Fruit fly (Drosophila melanogaster) whole organism, embryonic: ENCODE results near the gene Atg12.
A peak's percentile ranks its signal among the peaks of the same experiment; 100 is the strongest.

Source experiments
- BEAF-32 ChIP-seq: fragments of 200-800 bp; sonication (Bioruptor generic); optimal IDR thresholded peaks from 3 replicates; lab custom pipeline; 2017; ENCODE audit warnings: missing biosample characterization, missing genetic modification characterization, mild to moderate bottlenecking, moderate library complexity, missing genetic modification reagents
- CG10209 ChIP-seq: fragments of 200-800 bp; sonication (Bioruptor generic); optimal IDR thresholded peaks from 3 replicates; lab custom pipeline; 2017; ENCODE audit warnings: missing biosample characterization, mild to moderate bottlenecking, missing genetic modification characterization, missing genetic modification reagents
- CG13775 ChIP-seq: fragments of 200-800 bp; sonication (Bioruptor generic); optimal IDR thresholded peaks from 3 replicates; lab custom pipeline; 2017; ENCODE audit warnings: missing biosample characterization, mild to moderate bottlenecking, missing genetic modification characterization
- CG14710 ChIP-seq: fragments of 200-800 bp; sonication (Bioruptor generic); optimal IDR thresholded peaks from 3 replicates; lab custom pipeline; 2019; ENCODE audit warnings: missing biosample characterization, mild to moderate bottlenecking, missing genetic modification characterization, moderate library complexity
- CG15011 ChIP-seq: fragments of 200-800 bp; sonication (Bioruptor generic); optimal IDR thresholded peaks from 3 replicates; lab custom pipeline; 2018; ENCODE audit warnings: missing biosample characterization, mild to moderate bottlenecking, missing genetic modification characterization
- CG15479 ChIP-seq: fragments of 200-800 bp; sonication (Bioruptor generic); optimal IDR thresholded peaks from 3 replicates; lab custom pipeline; 2019; ENCODE audit warnings: missing biosample characterization, mild to moderate bottlenecking, missing genetic modification characterization, moderate library complexity
- CG15696 ChIP-seq: fragments of 200-800 bp; sonication (Bioruptor generic); optimal IDR thresholded peaks from 2 replicates; lab custom pipeline; 2019; ENCODE audit warnings: missing biosample characterization, mild to moderate bottlenecking, missing genetic modification characterization, moderate library complexity
- CG17328 ChIP-seq: fragments of 200-800 bp; sonication (Bioruptor generic); IDR thresholded peaks from 2 replicates; pipeline ENCODE4 v1.3.6; 2022; ENCODE audit warnings: missing biosample characterization, missing genetic modification characterization
- CG17361 ChIP-seq: fragments of 200-800 bp; sonication (Bioruptor generic); IDR thresholded peaks from 3 replicates; pipeline ENCODE4 v1.3.6; 2022; ENCODE audit warnings: missing biosample characterization, missing genetic modification characterization
- CG17568 ChIP-seq: fragments of 200-800 bp; sonication (Bioruptor generic); optimal IDR thresholded peaks from 2 replicates; lab custom pipeline; 2018; ENCODE audit warnings: missing biosample characterization, mild to moderate bottlenecking, missing genetic modification characterization, moderate library complexity
- CG30403 ChIP-seq: fragments of 200-800 bp; sonication (Bioruptor generic); optimal IDR thresholded peaks from 3 replicates; lab custom pipeline; 2016; ENCODE audit warnings: missing biosample characterization, missing genetic modification characterization
- CG31441 ChIP-seq: fragments of 200-800 bp; sonication (Bioruptor generic); IDR thresholded peaks from 2 replicates; pipeline ENCODE4 v1.3.6; 2022; ENCODE audit warnings: missing biosample characterization, missing genetic modification characterization
- CG32767 ChIP-seq: fragments of 200-800 bp; sonication (Bioruptor generic); IDR thresholded peaks from 2 replicates; pipeline ENCODE4 v1.3.6; 2022; ENCODE audit warnings: missing biosample characterization, missing genetic modification characterization
- CG6689 ChIP-seq: fragments of 200-800 bp; sonication (Bioruptor generic); IDR thresholded peaks from 2 replicates; pipeline ENCODE4 v1.3.6; 2022; ENCODE audit warnings: missing biosample characterization, missing genetic modification characterization
- CG7963 ChIP-seq: fragments of 200-800 bp; sonication (Bioruptor generic); IDR thresholded peaks from 3 replicates; pipeline ENCODE4 v1.3.6; 2022; ENCODE audit warnings: missing biosample characterization, missing genetic modification characterization; ENCODE audit not compliant: partially characterized antibody
- CG8359 ChIP-seq: fragments of 200-800 bp; sonication (Bioruptor generic); optimal IDR thresholded peaks from 2 replicates; lab custom pipeline; 2017; ENCODE audit warnings: missing biosample characterization, mild to moderate bottlenecking, missing genetic modification characterization, borderline replicate concordance
- CG8388 ChIP-seq: fragments of 200-800 bp; sonication (Bioruptor generic); optimal IDR thresholded peaks from 2 replicates; lab custom pipeline; 2019; ENCODE audit warnings: missing biosample characterization, mild to moderate bottlenecking, missing genetic modification characterization, moderate library complexity
- CG8765 ChIP-seq: fragments of 200-800 bp; sonication (Bioruptor generic); IDR thresholded peaks from 2 replicates; pipeline ENCODE4 v1.3.6; 2022; ENCODE audit warnings: missing biosample characterization, missing genetic modification characterization
- CG9727 ChIP-seq: fragments of 200-800 bp; sonication (Bioruptor generic); optimal IDR thresholded peaks from 3 replicates; lab custom pipeline; 2017; ENCODE audit warnings: missing biosample characterization, mild to moderate bottlenecking, missing genetic modification characterization
- CoRest ChIP-seq: fragments of 200-800 bp; sonication (Bioruptor generic); optimal IDR thresholded peaks from 3 replicates; lab custom pipeline; 2018; ENCODE audit warnings: missing biosample characterization, mild to moderate bottlenecking, missing genetic modification characterization, moderate library complexity
- Fer3 ChIP-seq: fragments of 200-800 bp; sonication (Bioruptor generic); optimal IDR thresholded peaks from 2 replicates; lab custom pipeline; 2018; ENCODE audit warnings: missing biosample characterization, mild to moderate bottlenecking, missing genetic modification characterization, moderate library complexity
- HLHmδ ChIP-seq: fragments of 200-800 bp; sonication (Bioruptor generic); optimal IDR thresholded peaks from 2 replicates; lab custom pipeline; 2018; ENCODE audit warnings: missing biosample characterization, mild to moderate bottlenecking, missing genetic modification characterization, moderate library complexity
- Hr3 ChIP-seq: fragments of 200-800 bp; sonication (Bioruptor generic); optimal IDR thresholded peaks from 3 replicates; lab custom pipeline; 2016; ENCODE audit warnings: missing biosample characterization, missing genetic modification characterization
- Hr51 ChIP-seq, 2 experiments: fragments of 200-800 bp; sonication (Bioruptor generic); optimal IDR thresholded peaks; 2 replicates in 1 of 2; 3 replicates in 1 of 2; lab custom pipeline; 2016 to 2018; ENCODE audit warnings: missing biosample characterization in 2 of 2, missing genetic modification characterization in 2 of 2, mild to moderate bottlenecking in 1 of 2, moderate library complexity in 1 of 2
- Kr ChIP-seq: fragments of 200-800 bp; sonication (Bioruptor generic); optimal IDR thresholded peaks from 2 replicates; lab custom pipeline; 2017; ENCODE audit warnings: missing biosample characterization, mild to moderate bottlenecking, missing genetic modification characterization
- Nf-YB ChIP-seq: fragments of 200-800 bp; sonication (Bioruptor generic); optimal IDR thresholded peaks from 3 replicates; lab custom pipeline; 2019; ENCODE audit warnings: missing biosample characterization, mild to moderate bottlenecking, missing genetic modification characterization, moderate library complexity
- Nf-YC ChIP-seq: fragments of 200-800 bp; optimal IDR thresholded peaks from 3 replicates; lab custom pipeline; 2019; ENCODE audit warnings: missing biosample characterization, mild to moderate bottlenecking, missing genetic modification characterization, moderate library complexity
- Optix ChIP-seq: fragments of 200-800 bp; sonication (Bioruptor generic); IDR thresholded peaks from 3 replicates; pipeline ENCODE4 v1.3.6; 2022; ENCODE audit warnings: missing biosample characterization, missing genetic modification characterization
- Poxn ChIP-seq: fragments of 200-800 bp; sonication (Bioruptor generic); IDR thresholded peaks from 2 replicates; pipeline ENCODE4 v1.3.6; 2022; ENCODE audit warnings: missing biosample characterization, missing genetic modification characterization
- Ptx1 ChIP-seq: fragments of 200-800 bp; sonication (Bioruptor generic); IDR thresholded peaks from 2 replicates; pipeline ENCODE4 v1.3.6; 2022; ENCODE audit warnings: missing biosample characterization, missing genetic modification characterization
- Tbp ChIP-seq: fragments of >200 bp; optimal IDR thresholded peaks from 2 replicates; lab custom pipeline; 2018; ENCODE audit warnings: missing biosample characterization, missing genetic modification characterization
- bsh ChIP-seq, 2 experiments: fragments of 200-800 bp; sonication (Bioruptor generic); optimal IDR thresholded peaks; 2 replicates each; lab custom pipeline; 2017 to 2018; ENCODE audit warnings: mild to moderate bottlenecking in 2 of 2, missing biosample characterization in 2 of 2, missing genetic modification characterization in 2 of 2, moderate library complexity in 1 of 2
- ci ChIP-seq: fragments of 200-800 bp; sonication (Bioruptor generic); IDR thresholded peaks from 3 replicates; pipeline ENCODE4 v1.3.6; 2022; ENCODE audit warnings: missing biosample characterization, missing genetic modification characterization
- crp ChIP-seq, 2 experiments: fragments of 200-800 bp; sonication (Bioruptor generic); optimal IDR thresholded peaks; 2 replicates in 1 of 2; 3 replicates in 1 of 2; lab custom pipeline; 2017; ENCODE audit warnings: missing biosample characterization in 2 of 2, missing genetic modification characterization in 2 of 2, mild to moderate bottlenecking in 1 of 2, moderate library complexity in 1 of 2
- gem ChIP-seq: fragments of 200-800 bp; sonication (Bioruptor generic); optimal IDR thresholded peaks from 2 replicates; lab custom pipeline; 2019; ENCODE audit warnings: missing biosample characterization, mild to moderate bottlenecking, missing genetic modification characterization, moderate library complexity
- ken ChIP-seq: fragments of 200-800 bp; sonication (Bioruptor generic); IDR thresholded peaks from 3 replicates; pipeline ENCODE4 v1.3.6; 2022; ENCODE audit warnings: missing biosample characterization, missing genetic modification characterization
- lab ChIP-seq: fragments of 200-800 bp; sonication (Bioruptor generic); optimal IDR thresholded peaks from 3 replicates; lab custom pipeline; 2017; ENCODE audit warnings: missing biosample characterization, missing genetic modification characterization, mild to moderate bottlenecking, moderate library complexity, missing genetic modification reagents
- ro ChIP-seq: fragments of 200-800 bp; sonication (Bioruptor generic); IDR thresholded peaks from 2 replicates; pipeline ENCODE4 v1.3.6; 2022; ENCODE audit warnings: missing biosample characterization, missing genetic modification characterization
- row ChIP-seq: fragments of 200-800 bp; sonication (Bioruptor generic); IDR thresholded peaks from 3 replicates; pipeline ENCODE4 v1.3.6; 2022; ENCODE audit warnings: missing biosample characterization, missing genetic modification characterization
- sr ChIP-seq: fragments of 200-800 bp; sonication (Bioruptor generic); IDR thresholded peaks from 3 replicates; pipeline ENCODE4 v1.3.6; 2022; ENCODE audit warnings: missing biosample characterization, missing genetic modification characterization
- tio ChIP-seq: fragments of 200-800 bp; sonication (Bioruptor generic); optimal IDR thresholded peaks from 2 replicates; lab custom pipeline; 2017; ENCODE audit warnings: missing biosample characterization, missing genetic modification characterization, inconsistent platforms
- trem ChIP-seq: fragments of 200-800 bp; optimal IDR thresholded peaks from 3 replicates; lab custom pipeline; 2019; ENCODE audit warnings: missing biosample characterization, mild to moderate bottlenecking, missing genetic modification characterization, moderate library complexity
- vvl ChIP-seq: fragments of 200-800 bp; sonication (Bioruptor generic); IDR thresholded peaks from 2 replicates; pipeline ENCODE4 v1.3.6; 2022; ENCODE audit warnings: missing biosample characterization, missing genetic modification characterization
- zen ChIP-seq: fragments of 200-800 bp; sonication (Bioruptor generic); optimal IDR thresholded peaks from 3 replicates; lab custom pipeline; 2018; ENCODE audit warnings: missing biosample characterization, mild to moderate bottlenecking, missing genetic modification characterization, moderate library complexity

Atg12 gene

DNA sequence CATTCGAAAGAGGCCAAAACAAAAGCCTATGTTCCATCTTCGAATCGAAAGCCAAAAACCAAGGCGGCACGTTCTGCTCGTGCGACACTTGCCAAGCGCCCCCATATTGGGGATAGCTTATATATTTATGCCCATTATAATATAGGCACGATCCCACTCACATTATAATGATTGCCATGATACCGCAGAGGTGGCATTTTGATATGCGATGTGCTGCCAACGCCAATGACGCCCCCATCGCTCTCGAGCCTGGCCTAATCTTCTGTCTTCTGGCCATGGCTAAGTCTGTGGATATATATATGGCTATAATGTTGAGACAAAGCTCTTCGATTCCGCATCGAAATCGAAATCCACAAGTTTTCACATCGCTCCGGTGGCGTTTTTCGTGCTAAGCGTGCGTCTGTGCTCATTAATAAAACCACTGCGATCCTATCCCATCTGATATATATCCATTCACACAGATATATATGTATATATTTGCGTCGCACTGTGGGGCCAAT is 43.9 kb upstream of the Atg12 start (continued):
- TF ChIP-seq sr (GFP tag; lab: Robert Waterston, UW) (peak; percentile 89), ken (GFP tag; lab: Robert Waterston, UW) (no peak)
- TF ChIP-seq, all 482 proteins: peak for 10

DNA sequence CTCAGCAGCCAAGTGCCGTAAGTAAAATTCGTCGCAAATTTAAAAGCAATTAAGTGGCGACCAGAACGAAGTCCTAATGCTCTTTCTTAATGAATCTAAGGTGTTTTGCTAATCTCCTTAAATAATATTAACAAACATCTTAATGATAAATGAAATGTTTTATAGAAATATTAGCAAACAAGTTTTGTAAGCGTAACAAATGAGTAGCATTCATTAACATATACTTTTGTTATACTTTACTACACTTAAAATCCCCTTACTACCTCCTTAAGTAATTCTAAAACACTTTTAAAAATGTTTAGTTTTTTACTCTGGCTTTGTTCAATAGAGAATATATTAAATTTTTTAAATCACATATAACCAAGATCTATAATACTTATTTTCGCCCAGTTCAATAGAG is 40.8 kb upstream of the Atg12 start:
- TF ChIP-seq CG15479 (GFP tag; lab: Kevin White, UChicago): no peak
- TF ChIP-seq CG10209 (GFP tag; lab: Kevin White, UChicago): no peak
- no peak for TF ChIP-seq CG15696
- TF ChIP-seq Optix: no peak
- TF ChIP-seq CG15011: no peak
- no peak for TF ChIP-seq CG8765

DNA sequence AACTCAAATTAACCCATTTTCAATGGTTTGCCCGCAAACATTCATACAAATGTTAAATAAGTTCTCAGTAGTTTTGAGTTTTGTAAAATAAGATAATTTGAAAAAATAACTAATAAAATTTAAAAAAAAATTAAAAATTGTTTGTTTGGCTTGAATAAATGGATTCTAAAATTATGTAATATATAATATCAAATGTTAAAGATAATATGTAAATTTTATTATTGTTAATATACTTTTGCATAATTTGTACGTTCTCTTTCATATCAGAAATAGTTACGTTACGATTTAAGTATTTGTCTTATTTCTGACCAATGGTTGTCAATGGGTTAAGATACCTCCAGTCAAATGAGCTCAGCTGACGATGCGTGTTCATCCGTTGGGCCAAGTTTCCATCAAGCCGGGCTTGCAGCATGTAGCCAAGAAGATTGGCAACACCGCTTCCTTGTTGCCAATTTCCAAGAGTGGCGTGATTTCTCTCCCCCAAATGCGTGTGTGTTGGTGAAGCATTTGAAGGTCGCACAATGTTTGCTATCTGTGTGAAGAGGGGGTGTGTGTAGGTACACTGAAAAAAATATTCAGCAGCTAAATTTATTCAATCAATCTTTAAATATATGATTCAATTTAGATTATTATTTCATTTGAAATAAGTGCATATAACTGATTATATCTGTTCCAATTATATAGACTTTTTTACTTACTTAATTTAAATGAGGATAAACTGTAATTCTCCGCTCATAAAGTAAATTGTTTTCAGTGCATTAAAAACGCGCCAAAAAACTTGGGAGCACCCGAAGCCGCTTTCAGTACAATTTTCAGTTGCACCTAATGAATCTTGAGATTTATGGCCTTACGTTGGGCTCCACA is 39.7 kb upstream of the Atg12 start:
- TF ChIP-seq Nf-YC (tag; lab: Kevin White, UChicago) (no peak), Ptx1 (GFP tag; lab: Robert Waterston, UW) (peak; percentile 29; the same call in 1 of the 2 replicates), CG7963 (GFP tag; lab: Robert Waterston, UW) (no peak), Tbp (GFP tag; lab: Kevin White, UChicago) (no peak), Kr (GFP tag; lab: Kevin White, UChicago) (no peak), CoRest (peak; percentile 42), Hr3 (peak; percentile 15), CG17568 (no peak), HLHmδ (no peak), CG32767 (0 out of 2 replicates have a peak, but pooled peaks have one; percentile 16), CG9727 (GFP tag; lab: Kevin White, UChicago) (peak; percentile 58), tio (GFP tag; lab: Kevin White, UChicago) (peak; percentile 31), zen (tag; lab: Kevin White, UChicago) (peak; percentile 45), CG8359 (GFP tag; lab: Kevin White, UChicago) (no peak), trem (tag; lab: Kevin White, UChicago) (peak; percentile 24), CG31441 (peak; percentile 47; the same call in 1 of the 2 replicates), lab (GFP tag; lab: Kevin White, UChicago) (peak; percentile 31), CG13775 (GFP tag; lab: Kevin White, UChicago) (peak; percentile 11), vvl (GFP tag; lab: Robert Waterston, UW) (peak; percentile 55; the same call in 1 of the 2 replicates), ci (GFP tag; lab: Robert Waterston, UW) (no peak), Poxn (GFP tag; lab: Robert Waterston, UW) (no peak), CG17328 (GFP tag; lab: Robert Waterston, UW) (peak; percentile 42; the same call in 1 of the 2 replicates), CG14710 (tag; lab: Kevin White, UChicago) (peak; percentile 11), CG6689 (GFP tag; lab: Robert Waterston, UW) (peak; percentile 51; the same call in 1 of the 2 replicates), BEAF-32 (GFP tag; lab: Kevin White, UChicago) (no peak), Fer3 (peak; percentile 16), gem (tag; lab: Kevin White, UChicago) (peak; percentile 60), CG30403 (peak; percentile 24), crp (GFP tag; optimal IDR thresholded peaks at IDR 0.05; lab: Kevin White, UChicago) (no peak), Hr51 (GFP tag; optimal IDR thresholded peaks at IDR 0.05; lab: Kevin White, UChicago) (peak in 1 of 2 experiments; percentile 45), bsh (GFP tag; optimal IDR thresholded peaks at IDR 0.05; lab: Kevin White, UChicago) (peak; percentile 23 to 30), CG10209 (GFP tag; lab: Kevin White, UChicago) (peak; percentile 22), Nf-YB (GFP tag; lab: Kevin White, UChicago) (no peak), ro (no peak), CG8388 (GFP tag; lab: Kevin White, UChicago) (peak; percentile 41), CG17361 (peak; percentile 68; the same call in 2 of the 3 replicates), row (GFP tag; lab: Robert Waterston, UW) (peak; percentile 50; the same call in 2 of the 3 replicates)
